Worm (Caenorhabditis elegans) whole organism, young adult: ENCODE measurements around the gene R09H10.1.
A peak's percentile ranks its signal among the peaks of the same experiment; 100 is the strongest.

Experiments used
- B0336.3 ChIP-seq: fragments of 200-800 bp; sonication (Bioruptor generic); IDR thresholded peaks from 2 replicates; pipeline ENCODE4 v1.3.6; 2022; ENCODE audit warnings: missing genetic modification characterization, missing compliant biosample characterization
- C17E4.6 ChIP-seq: fragments of 200-800 bp; sonication (Bioruptor generic); IDR thresholded peaks from 2 replicates; pipeline ENCODE4 v1.3.6; 2022; ENCODE audit warnings: missing genetic modification reagents, missing genetic modification characterization, missing compliant biosample characterization
- K11D2.4 ChIP-seq: fragments of 200-800 bp; sonication (Bioruptor generic); IDR thresholded peaks from 2 replicates; pipeline ENCODE4 v1.3.6; 2022; ENCODE audit warnings: missing genetic modification reagents, missing genetic modification characterization, missing compliant biosample characterization
- T26A5.8 ChIP-seq: sonication (generic microtip); optimal IDR thresholded peaks from 2 replicates; lab custom pipeline; 2016; ENCODE audit warnings: missing genetic modification characterization, missing compliant biosample characterization
- Y67H2A.10 ChIP-seq: fragments of 200-800 bp; sonication (Bioruptor generic); conservative IDR thresholded peaks from 2 replicates; pipeline ENCODE4 v1.3.6; 2022; ENCODE audit warnings: missing genetic modification reagents, missing genetic modification characterization, missing compliant biosample characterization
- ZK185.1 ChIP-seq: sonication (generic microtip); optimal IDR thresholded peaks from 2 replicates; lab custom pipeline; 2016; ENCODE audit warnings: mild to moderate bottlenecking, missing genetic modification characterization, missing compliant biosample characterization; ENCODE audit not compliant: poor library complexity, severe bottlenecking
- aptf-3 ChIP-seq: fragments of 200-800 bp; sonication (Bioruptor generic); IDR thresholded peaks from 2 replicates; pipeline ENCODE4 v1.3.6; 2022; ENCODE audit warnings: missing genetic modification characterization, missing compliant biosample characterization
- atf-7 ChIP-seq: sonication (generic microtip); optimal IDR thresholded peaks from 2 replicates; lab custom pipeline; 2017; ENCODE audit warnings: mild to moderate bottlenecking, missing genetic modification characterization, missing compliant biosample characterization
- attf-6 ChIP-seq: fragments of 200-800 bp; sonication (Bioruptor generic); IDR thresholded peaks from 2 replicates; pipeline ENCODE4 v1.3.6; 2022; ENCODE audit warnings: missing genetic modification reagents, missing genetic modification characterization, missing compliant biosample characterization
- ccch-3 ChIP-seq: fragments of 200-800 bp; sonication (Bioruptor generic); optimal IDR thresholded peaks from 2 replicates; lab custom pipeline; 2018; ENCODE audit warnings: mild to moderate bottlenecking, missing genetic modification characterization, missing compliant biosample characterization
- ceh-100 ChIP-seq: fragments of 200-800 bp; sonication (Bioruptor generic); IDR thresholded peaks from 2 replicates; pipeline ENCODE4 v1.3.6; 2022; ENCODE audit warnings: missing genetic modification reagents, missing genetic modification characterization, missing compliant biosample characterization
- ceh-40 ChIP-seq: fragments of 200-800 bp; sonication (Bioruptor generic); IDR thresholded peaks from 2 replicates; pipeline ENCODE4 v1.3.6; 2022; ENCODE audit warnings: missing genetic modification characterization, missing compliant biosample characterization
- ceh-91 ChIP-seq: fragments of 200-800 bp; sonication (Bioruptor generic); IDR thresholded peaks from 2 replicates; pipeline ENCODE4 v1.3.6; 2022; ENCODE audit warnings: missing genetic modification reagents, missing genetic modification characterization, missing compliant biosample characterization
- ekl-4 ChIP-seq: fragments of 200-800 bp; sonication (Bioruptor generic); IDR thresholded peaks from 2 replicates; pipeline ENCODE4 v1.3.6; 2022; ENCODE audit warnings: missing genetic modification reagents, missing genetic modification characterization, missing compliant biosample characterization
- ets-4 ChIP-seq: fragments of 200-800 bp; sonication (Bioruptor generic); optimal IDR thresholded peaks from 2 replicates; lab custom pipeline; 2018; ENCODE audit warnings: mild to moderate bottlenecking, missing genetic modification characterization, missing compliant biosample characterization
- let-526 ChIP-seq: fragments of 200-800 bp; sonication (Bioruptor generic); IDR thresholded peaks from 2 replicates; pipeline ENCODE4 v1.3.6; 2022; ENCODE audit warnings: missing genetic modification reagents, missing genetic modification characterization, missing compliant biosample characterization
- let-607 ChIP-seq, 2 experiments: fragments of 200-800 bp in 1 of 2; sonication (Bioruptor generic) in 1 of 2; sonication (generic microtip) in 1 of 2; optimal IDR thresholded peaks; 2 replicates each; lab custom pipeline; 2016 to 2018; ENCODE audit warnings: mild to moderate bottlenecking in 2 of 2, missing compliant biosample characterization in 2 of 2, missing genetic modification characterization in 2 of 2, moderate library complexity in 2 of 2, missing genotype in 1 of 2
- lsy-27 ChIP-seq: sonication (generic microtip); optimal IDR thresholded peaks from 2 replicates; lab custom pipeline; 2017; ENCODE audit warnings: missing genetic modification characterization, mild to moderate bottlenecking, missing compliant biosample characterization, antibody characterized with exemption, missing genotype, borderline replicate concordance; ENCODE audit not compliant: insufficient read depth
- madf-3 ChIP-seq: fragments of 200-800 bp; sonication (Bioruptor generic); IDR thresholded peaks from 2 replicates; pipeline ENCODE4 v1.3.6; 2022; ENCODE audit warnings: missing genetic modification reagents, missing genetic modification characterization, missing compliant biosample characterization
- madf-6 ChIP-seq: fragments of 200-800 bp; sonication (Bioruptor generic); IDR thresholded peaks from 2 replicates; pipeline ENCODE4 v1.3.6; 2022; ENCODE audit warnings: missing genetic modification reagents, missing genetic modification characterization, missing compliant biosample characterization
- mes-4 ChIP-seq: sonication (generic microtip); optimal IDR thresholded peaks from 2 replicates; lab custom pipeline; 2016; ENCODE audit warnings: missing genotype, missing genetic modification characterization, missing compliant biosample characterization
- nfyb-1 ChIP-seq: fragments of 200-800 bp; sonication (Bioruptor generic); IDR thresholded peaks from 2 replicates; pipeline ENCODE4 v1.3.6; 2022; ENCODE audit warnings: missing genetic modification reagents, missing genetic modification characterization, missing compliant biosample characterization
- nhr-80 ChIP-seq: sonication (generic microtip); optimal IDR thresholded peaks from 2 replicates; lab custom pipeline; 2016; ENCODE audit warnings: missing genetic modification characterization, missing compliant biosample characterization
- nhr-90 ChIP-seq: sonication (generic microtip); optimal IDR thresholded peaks from 2 replicates; lab custom pipeline; 2016; ENCODE audit warnings: missing genotype, mild to moderate bottlenecking, missing genetic modification characterization, missing compliant biosample characterization
- rcor-1 ChIP-seq: fragments of 200-800 bp; sonication (Bioruptor generic); IDR thresholded peaks from 2 replicates; pipeline ENCODE4 v1.3.6; 2022; ENCODE audit warnings: missing genetic modification reagents, missing genetic modification characterization, missing compliant biosample characterization
- snpc-1.1 ChIP-seq: sonication (generic microtip); optimal IDR thresholded peaks from 2 replicates; lab custom pipeline; 2017; ENCODE audit warnings: missing genetic modification characterization, mild to moderate bottlenecking, missing compliant biosample characterization, antibody characterized with exemption, moderate library complexity, missing genotype, missing genetic modification reagents; ENCODE audit not compliant: insufficient read depth
- unc-130 ChIP-seq: sonication (generic microtip); optimal IDR thresholded peaks from 2 replicates; lab custom pipeline; 2016; ENCODE audit warnings: missing genetic modification reagents, missing genetic modification characterization, missing compliant biosample characterization
- unc-62 ChIP-seq: fragments of 150-350 bp; optimal IDR thresholded peaks from 2 replicates; lab custom pipeline; 2014; ENCODE audit warnings: missing biosample characterization, missing genetic modification reagents, missing genetic modification characterization
- zim-3 ChIP-seq: sonication (generic microtip); optimal IDR thresholded peaks from 2 replicates; lab custom pipeline; 2017; ENCODE audit warnings: mild to moderate bottlenecking, missing genetic modification characterization, moderate library complexity, missing compliant biosample characterization
- ztf-18 ChIP-seq: sonication (generic microtip); optimal IDR thresholded peaks from 2 replicates; lab custom pipeline; 2016; ENCODE audit warnings: missing genotype, mild to moderate bottlenecking, missing genetic modification characterization, missing compliant biosample characterization
- ztf-22 ChIP-seq: fragments of 200-800 bp; sonication (Bioruptor generic); optimal IDR thresholded peaks from 2 replicates; lab custom pipeline; 2018; ENCODE audit warnings: mild to moderate bottlenecking, missing genetic modification characterization, moderate library complexity, missing compliant biosample characterization
- ztf-25 ChIP-seq: fragments of 200-800 bp; sonication (Bioruptor generic); IDR thresholded peaks from 2 replicates; pipeline ENCODE4 v1.3.6; 2022; ENCODE audit warnings: missing genetic modification reagents, missing genetic modification characterization, missing compliant biosample characterization

R09H10.1 gene

ce11 chrIV:10617099-10617498 is 17.0 kb downstream of the R09H10.1 start:
- TF ChIP-seq mes-4 (tag; lab: Kevin White, UChicago) (no peak), let-526 (no peak), ztf-22 (GFP tag; lab: Kevin White, UChicago) (no peak)
- TF ChIP-seq, all 124 proteins: peak for 0

DNA sequence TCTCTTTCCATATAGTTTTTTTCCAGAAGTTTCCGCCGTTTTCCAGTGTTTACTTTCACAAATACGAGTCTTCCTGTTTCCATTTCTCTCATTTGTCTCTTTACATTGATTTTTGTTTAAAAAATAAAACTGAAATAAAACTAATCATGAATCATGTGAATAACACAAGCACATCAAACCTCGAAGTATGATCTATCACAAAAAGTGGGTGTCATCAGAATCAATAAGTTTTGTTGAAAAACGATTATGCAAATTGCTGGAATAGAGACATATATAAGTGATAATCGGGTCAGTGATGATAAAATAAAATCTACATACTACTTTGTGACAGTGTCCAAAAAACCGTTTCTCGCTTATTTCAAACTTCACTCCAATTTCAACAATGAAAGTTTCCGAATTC is 20.7 kb downstream of the R09H10.1 start, which contains the start of gene R09H10.7:
TSS of gene R09H10.7 (plus strand) at position 301 of the 400 bp plus-strand sequence.
- TF ChIP-seq snpc-1.1 (tag; lab: Kevin White, UChicago), result no peak
- peak; percentile 47; the same call in 1 of the 2 replicates for TF ChIP-seq B0336.3
- no peak for TF ChIP-seq ceh-100
- TF ChIP-seq ZK185.1 (tag; lab: Kevin White, UChicago), result no peak
- no peak for TF ChIP-seq Y67H2A.10 (GFP tag; lab: Robert Waterston, UW)
- no peak for TF ChIP-seq nfyb-1 (GFP tag; lab: Robert Waterston, UW)
- no peak for TF ChIP-seq aptf-3

DNA sequence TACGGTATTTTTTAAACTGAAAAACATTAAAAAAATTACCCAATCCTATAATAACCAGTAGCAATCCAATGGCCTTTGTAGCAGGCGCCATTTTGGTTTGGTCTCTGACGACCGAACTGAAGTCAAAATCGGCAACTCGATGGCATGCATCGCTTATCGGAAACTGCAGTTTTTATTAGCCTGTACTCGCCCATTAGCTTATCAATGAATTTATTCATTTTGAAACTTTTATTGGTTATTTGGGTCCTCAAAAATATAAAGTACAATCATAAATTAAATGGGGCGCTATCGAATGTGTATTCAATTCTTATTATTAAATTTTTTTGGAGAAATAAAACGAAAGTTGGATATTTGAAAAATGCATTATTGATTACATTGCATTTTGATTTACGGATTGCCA is 28.6 kb downstream of the R09H10.1 start, which contains the start of gene R09H10.5:
TSS of gene R09H10.5 (minus strand) at position 106 of the 400 bp plus-strand sequence.
- TF ChIP-seq nhr-80 (tag; lab: Kevin White, UChicago) (peak; percentile 51), T26A5.8 (tag; lab: Kevin White, UChicago) (no peak)

ce11 chrIV:10630953-10631554 is 31.0 kb downstream of the R09H10.1 start, which contains the start of gene F56C4.4:
F56C4.4 (minus strand) TSS chrIV:10631267.
- TF ChIP-seq atf-7 (tag; lab: Kevin White, UChicago) (peak; percentile 32), unc-62 (GFP tag; lab: Kevin White, UChicago) (peak; percentile 53), ztf-22 (GFP tag; lab: Kevin White, UChicago) (peak; percentile 13), attf-6 (no peak), nhr-90 (tag; lab: Kevin White, UChicago) (no peak), ztf-18 (no peak), ccch-3 (GFP tag; lab: Kevin White, UChicago) (no peak), nhr-80 (tag; lab: Kevin White, UChicago) (peak; percentile 92), ztf-25 (GFP tag; lab: Robert Waterston, UW) (no peak), madf-3 (GFP tag; lab: Robert Waterston, UW) (no peak), ets-4 (GFP tag; lab: Kevin White, UChicago) (no peak), lsy-27 (tag; lab: Kevin White, UChicago) (no peak), ekl-4 (GFP tag; lab: Robert Waterston, UW) (no peak; the same call in 1 of the 2 replicates), let-607 (tag; optimal IDR thresholded peaks at IDR 0.05; lab: Kevin White, UChicago) (peak; percentile 69 to 81)

ce11 chrIV:10636649-10637048 is 36.6 kb downstream of the R09H10.1 start, which contains the start of gene F56C4.1:
F56C4.1 (plus strand) TSS chrIV:10636949.
- TF ChIP-seq ceh-40, result no peak
- no peak for TF ChIP-seq K11D2.4 (GFP tag; lab: Robert Waterston, UW)
- TF ChIP-seq ceh-91 (GFP tag; lab: Robert Waterston, UW), result no peak
- no peak for TF ChIP-seq ztf-22 (GFP tag; lab: Kevin White, UChicago)
- TF ChIP-seq C17E4.6 (GFP tag; lab: Robert Waterston, UW), result no peak
- no peak for TF ChIP-seq madf-6 (GFP tag; lab: Robert Waterston, UW)
- no peak for TF ChIP-seq zim-3 (tag; lab: Kevin White, UChicago)
- TF ChIP-seq unc-130 (GFP tag; lab: Kevin White, UChicago), result no peak
- no peak for TF ChIP-seq rcor-1
- TF ChIP-seq, all 124 proteins: peak for 0
